Fruit fly (Drosophila melanogaster) whole organism: ENCODE measurements around the gene CG14931.

Experiments
- CG8478 ChIP-seq: fragments of >200 bp; optimal IDR thresholded peaks from 2 replicates; lab custom pipeline; 2018; ENCODE audit warnings: inconsistent platforms
- Dll ChIP-seq: fragments of >200 bp; optimal IDR thresholded peaks from 2 replicates; lab custom pipeline; 2017
- EcR ChIP-seq, 2 experiments: fragments of >200 bp; optimal IDR thresholded peaks; 2 replicates each; lab custom pipeline; 2017; ENCODE audit warnings: missing biosample characterization in 2 of 2, missing genetic modification characterization in 2 of 2, missing genetic modification reagents in 2 of 2
- pan ChIP-seq: fragments of >200 bp; optimal IDR thresholded peaks from 2 replicates; lab custom pipeline; 2017
- psq ChIP-seq: fragments of >200 bp; optimal IDR thresholded peaks from 2 replicates; lab custom pipeline; 2017
- usp ChIP-seq: fragments of >200 bp; optimal IDR thresholded peaks from 2 replicates; lab custom pipeline; 2017; ENCODE audit warnings: missing biosample characterization, missing genetic modification characterization, mixed read lengths

Gene CG14931

DNA sequence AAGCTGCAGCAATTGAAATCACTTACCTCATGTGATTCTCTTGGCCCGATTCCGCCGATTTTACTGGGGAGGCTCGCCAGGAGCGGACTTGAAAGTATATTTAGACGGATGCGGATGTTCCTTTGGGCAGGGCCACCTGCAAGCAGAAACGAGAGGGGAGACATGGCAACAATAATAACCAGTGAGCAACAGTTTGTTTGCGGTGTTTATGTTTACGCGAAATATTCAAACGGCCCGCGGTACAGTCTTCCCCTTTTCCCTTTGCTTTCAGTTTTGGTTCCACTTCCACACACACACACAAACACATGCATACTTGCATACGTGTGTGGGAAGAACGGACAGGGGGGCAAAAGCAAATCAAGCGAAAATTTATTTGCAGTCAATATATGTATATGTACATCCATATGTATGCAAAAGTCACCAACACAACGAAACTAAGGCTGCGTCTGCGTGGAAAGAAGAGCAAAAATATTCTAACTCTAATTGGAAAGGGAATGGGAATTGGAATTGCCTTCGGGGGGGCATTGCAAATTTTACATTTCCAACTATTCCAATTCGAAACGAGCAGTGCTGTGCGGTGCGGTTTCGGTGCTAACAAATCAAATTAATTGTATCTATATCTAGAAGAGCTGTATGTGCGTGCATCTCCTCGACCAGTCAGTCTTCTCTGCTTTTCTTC, 18.0 kb downstream of the CG14931 start:
- TF ChIP-seq pan (no peak), Dll (lab: Kevin White, UChicago) (no peak), EcR (GFP tag; optimal IDR thresholded peaks at IDR 0.05; lab: Kevin White, UChicago) (no peak), usp (GFP tag; lab: Kevin White, UChicago) (no peak), CG8478 (lab: Kevin White, UChicago) (no peak), psq (no peak)

DNA sequence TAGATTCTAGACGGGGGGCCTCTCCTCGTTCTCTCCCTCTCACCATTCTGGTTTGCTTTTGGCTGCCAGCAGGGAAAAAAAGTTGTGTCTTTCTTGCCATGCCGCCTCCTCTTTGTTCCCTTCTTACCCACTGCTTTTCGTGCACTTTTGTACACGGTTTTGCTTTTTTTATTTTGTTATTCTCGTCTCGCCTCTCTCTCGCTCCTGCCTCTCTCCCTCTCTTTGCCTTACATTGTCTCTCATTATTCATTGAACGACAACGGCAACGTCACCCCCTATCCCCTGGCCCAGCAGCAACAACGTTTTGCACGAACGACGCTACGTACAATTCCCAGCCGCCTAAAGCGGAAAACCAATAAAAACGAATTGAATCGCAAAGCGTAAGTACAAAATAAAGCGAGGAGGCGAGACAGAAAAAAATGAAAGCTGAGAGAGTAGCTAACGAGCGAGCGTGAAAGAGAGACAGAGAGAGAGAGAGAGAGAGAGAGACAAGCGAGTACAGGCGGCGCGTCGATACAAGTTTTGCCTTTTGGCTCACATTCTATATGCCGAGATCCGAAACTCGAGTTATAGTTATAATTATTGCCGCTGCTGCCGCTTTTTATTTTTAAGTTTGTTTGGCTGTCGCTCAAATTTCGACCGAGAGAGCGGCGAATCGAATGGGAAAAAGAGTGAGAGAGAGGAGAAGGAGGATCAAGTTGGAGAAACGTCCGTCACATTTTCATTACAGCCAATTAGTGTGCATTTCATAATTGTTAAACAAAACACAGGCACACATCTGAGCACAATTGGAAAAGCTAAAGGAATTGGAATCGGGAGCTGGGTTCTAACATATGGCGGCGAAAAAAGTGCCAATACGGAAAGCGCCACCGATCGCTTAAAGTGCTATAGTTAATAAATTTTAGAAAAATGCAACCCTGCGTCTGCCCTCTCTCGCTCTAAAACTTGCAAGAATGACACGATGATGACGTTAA, 18.9 kb downstream of the CG14931 start:
- no peak for TF ChIP-seq pan
- TF ChIP-seq psq = peak; percentile 81
- peak; percentile 92 for TF ChIP-seq Dll (lab: Kevin White, UChicago)

DNA sequence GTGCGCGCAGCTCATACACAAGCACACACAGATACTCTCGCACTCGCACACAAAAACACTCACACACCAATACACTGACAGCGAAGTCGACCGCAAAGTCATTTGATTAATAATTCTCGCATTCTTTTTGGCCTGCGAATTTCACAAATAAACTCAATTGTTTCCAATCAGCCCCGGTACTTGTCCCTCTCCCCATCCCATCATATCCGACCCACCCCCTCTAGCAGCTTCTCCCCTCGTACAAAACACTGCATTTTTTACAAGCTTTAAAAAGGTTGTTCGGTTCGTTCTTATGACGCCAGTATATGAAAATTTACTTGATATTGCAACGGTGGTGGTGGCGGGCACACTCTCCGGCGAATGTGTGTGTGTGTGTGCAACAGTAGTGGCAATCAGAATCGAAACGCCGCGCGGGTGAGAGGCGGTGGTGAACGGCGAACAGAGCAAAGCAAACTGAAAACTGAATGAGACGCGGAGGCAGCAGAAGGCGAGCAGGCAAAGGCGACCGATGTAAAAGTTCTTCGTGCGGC, 19.6 kb downstream of the CG14931 start:
- peak in 1 of 2 experiments; percentile 29 for TF ChIP-seq EcR (GFP tag; optimal IDR thresholded peaks at IDR 0.05; lab: Kevin White, UChicago)
- no peak for TF ChIP-seq psq
- peak; percentile 32 for TF ChIP-seq CG8478 (lab: Kevin White, UChicago)
- TF ChIP-seq usp (GFP tag; lab: Kevin White, UChicago) = no peak
- TF ChIP-seq pan = no peak
- peak; percentile 70 for TF ChIP-seq Dll (lab: Kevin White, UChicago)

dm6 chr2L:11808327-11808701, 20.2 kb downstream of the CG14931 start:
- no peak for TF ChIP-seq CG8478 (lab: Kevin White, UChicago)
- no peak for TF ChIP-seq usp (GFP tag; lab: Kevin White, UChicago)
- no peak for TF ChIP-seq psq
- TF ChIP-seq EcR (GFP tag; optimal IDR thresholded peaks at IDR 0.05; lab: Kevin White, UChicago) = no peak
- TF ChIP-seq pan = no peak
- TF ChIP-seq Dll (lab: Kevin White, UChicago) = no peak

dm6 chr2L:11808702-11809583, 20.8 kb downstream of the CG14931 start, which contains the start of gene crol:
Gene crol (minus strand): TSS chr2L:11809438.
- no peak for TF ChIP-seq psq
- no peak for TF ChIP-seq pan
- no peak for TF ChIP-seq EcR (GFP tag; optimal IDR thresholded peaks at IDR 0.05; lab: Kevin White, UChicago)
- TF ChIP-seq Dll (lab: Kevin White, UChicago) = peak; percentile 89
- no peak for TF ChIP-seq CG8478 (lab: Kevin White, UChicago)
- TF ChIP-seq usp (GFP tag; lab: Kevin White, UChicago) = no peak

DNA sequence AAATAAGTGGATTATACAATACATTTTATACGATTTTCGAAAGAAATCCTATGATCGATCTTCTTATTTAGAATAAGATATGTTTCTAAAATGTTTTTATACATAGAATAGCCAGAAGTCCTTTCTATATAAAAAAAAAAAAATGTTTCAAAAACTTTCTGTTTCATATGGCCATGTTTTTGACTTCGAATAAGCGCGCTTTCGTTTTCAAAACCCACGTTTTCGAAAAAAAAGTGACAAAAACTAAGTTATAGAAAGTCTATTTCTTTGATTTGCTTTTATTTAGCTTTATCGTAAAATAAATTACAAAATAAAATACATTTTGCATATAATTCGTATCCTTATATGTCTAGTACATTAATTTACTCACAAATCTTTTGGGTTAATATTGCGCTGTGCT, 21.7 kb downstream of the CG14931 start:
- no peak for TF ChIP-seq Dll (lab: Kevin White, UChicago)
- no peak for TF ChIP-seq pan
- TF ChIP-seq psq = no peak
- TF ChIP-seq CG8478 (lab: Kevin White, UChicago) = no peak
- no peak for TF ChIP-seq EcR (GFP tag; optimal IDR thresholded peaks at IDR 0.05; lab: Kevin White, UChicago)
- TF ChIP-seq usp (GFP tag; lab: Kevin White, UChicago) = no peak

- TF ChIP-seq CG8478 (lab: Kevin White, UChicago) (no peak), pan (no peak), Dll (lab: Kevin White, UChicago) (peak; percentile 26)
Observed at dm6 chr2L:11812781-11813664, 24.9 kb downstream of the CG14931 start.

DNA sequence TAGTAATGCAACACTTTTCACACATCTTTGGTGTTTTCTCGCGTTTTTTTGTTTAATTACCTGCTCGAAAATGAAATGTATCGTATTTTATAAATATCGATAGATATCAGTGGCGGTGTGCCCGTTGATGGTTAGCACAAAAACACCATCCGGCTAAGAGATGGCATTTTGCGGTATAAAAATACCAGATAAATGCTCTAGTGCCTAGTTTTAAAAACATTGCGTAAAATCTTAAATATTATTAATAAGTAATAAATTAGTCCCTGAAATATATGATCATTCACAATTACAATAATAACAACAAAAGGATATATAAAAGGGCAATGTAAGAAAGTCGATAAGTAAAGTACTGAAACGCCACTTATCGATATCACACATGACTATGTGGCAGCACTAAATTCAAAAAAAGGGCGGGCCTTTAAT, 25.5 kb downstream of the CG14931 start, which contains the start of gene CycY:
Gene CycY, minus strand, starts transcription at position 116 of the 423 bp plus-strand sequence.
- TF ChIP-seq usp (GFP tag; lab: Kevin White, UChicago) (no peak), CG8478 (lab: Kevin White, UChicago) (no peak), pan (no peak), EcR (GFP tag; optimal IDR thresholded peaks at IDR 0.05; lab: Kevin White, UChicago) (no peak), psq (no peak), Dll (lab: Kevin White, UChicago) (no peak)

- TF ChIP-seq psq (no peak), EcR (GFP tag; optimal IDR thresholded peaks at IDR 0.05; lab: Kevin White, UChicago) (no peak), usp (GFP tag; lab: Kevin White, UChicago) (no peak), Dll (lab: Kevin White, UChicago) (no peak), CG8478 (lab: Kevin White, UChicago) (no peak)
Observed at dm6 chr2L:11816376-11816775, 28.2 kb downstream of the CG14931 start.

dm6 chr2L:11823470-11824162, 35.5 kb downstream of the CG14931 start:
- no peak for TF ChIP-seq CG8478 (lab: Kevin White, UChicago)
- no peak for TF ChIP-seq usp (GFP tag; lab: Kevin White, UChicago)
- TF ChIP-seq Dll (lab: Kevin White, UChicago) = no peak
- TF ChIP-seq EcR (GFP tag; optimal IDR thresholded peaks at IDR 0.05; lab: Kevin White, UChicago) = no peak
- TF ChIP-seq pan = no peak
- no peak for TF ChIP-seq psq
